Worm (Caenorhabditis elegans): ENCODE measurements around the gene R07E5.7.

Gene R07E5.7

ce11 chrIII:4378600-4379293, 40.2 kb downstream of the R07E5.7 start:
- peak; percentile 66 for TF ChIP-seq cnd-1 (tag; optimal IDR thresholded peaks at IDR 0.05)
- TF ChIP-seq pha-4 (tag; optimal IDR thresholded peaks at IDR 0.05), result peak; percentile 13
- peak; percentile 69 for TF ChIP-seq sptf-1 (tag; optimal IDR thresholded peaks at IDR 0.05)
- peak; percentile 79 for TF ChIP-seq M03D4.4 (tag; optimal IDR thresholded peaks at IDR 0.05)
- TF ChIP-seq lin-32 (GFP tag; optimal IDR thresholded peaks at IDR 0.05), result peak; percentile 10
- TF ChIP-seq nhr-2 (tag; optimal IDR thresholded peaks at IDR 0.05), result peak; percentile 25
- peak; percentile 61 for TF ChIP-seq sem-2 (GFP tag; optimal IDR thresholded peaks at IDR 0.05)
- TF ChIP-seq hlh-1 (tag; optimal IDR thresholded peaks at IDR 0.05), result peak; percentile 53
- TF ChIP-seq ceh-83 (GFP tag; optimal IDR thresholded peaks at IDR 0.05), result peak; percentile 77
- peak; percentile 13 for TF ChIP-seq lsy-2 (tag; optimal IDR thresholded peaks at IDR 0.05)
- TF ChIP-seq bed-3 (GFP tag; optimal IDR thresholded peaks at IDR 0.05), result peak; percentile 45
- TF ChIP-seq ceh-43 (GFP tag; optimal IDR thresholded peaks at IDR 0.05), result peak; percentile 23
- peak; percentile 33 for TF ChIP-seq mep-1 (tag; optimal IDR thresholded peaks at IDR 0.05)
- TF ChIP-seq unc-120 (tag; optimal IDR thresholded peaks at IDR 0.05; ENCODE audit: poor library complexity, severe bottlenecking), result peak; percentile 56
- peak; percentile 65 for TF ChIP-seq drap-1 (GFP tag; optimal IDR thresholded peaks at IDR 0.05)
- peak; percentile 87 for TF ChIP-seq mls-2 (tag; optimal IDR thresholded peaks at IDR 0.05)
- TF ChIP-seq ham-2 (GFP tag; optimal IDR thresholded peaks at IDR 0.05), result peak; percentile 44
- peak; percentile 33 for TF ChIP-seq tbx-8 (GFP tag; optimal IDR thresholded peaks at IDR 0.05)
- peak; percentile 10 for TF ChIP-seq lin-13 (tag; optimal IDR thresholded peaks at IDR 0.05)

- no peak for TF ChIP-seq flh-1 (GFP tag; optimal IDR thresholded peaks at IDR 0.05)
- TF ChIP-seq lin-13 (tag; optimal IDR thresholded peaks at IDR 0.05), result no peak
- no peak for TF ChIP-seq elt-1 (tag; optimal IDR thresholded peaks at IDR 0.05; ENCODE audit: borderline replicate concordance, insufficient read depth)
- no peak for TF ChIP-seq ceh-43 (GFP tag; optimal IDR thresholded peaks at IDR 0.05)
- no peak for TF ChIP-seq sem-2 (GFP tag; optimal IDR thresholded peaks at IDR 0.05)
Measured at ce11 chrIII:4374854-4375253, 44.1 kb downstream of the R07E5.7 start, which contains the start of gene pals-26. Gene pals-26 (plus strand): TSS chrIII:4375154.

ce11 chrIII:4372894-4373293, 46.1 kb downstream of the R07E5.7 start:
- no peak for TF ChIP-seq elt-3 (tag; optimal IDR thresholded peaks at IDR 0.05)
- no peak for TF ChIP-seq flh-1 (GFP tag; optimal IDR thresholded peaks at IDR 0.05)
- no peak for TF ChIP-seq sptf-1 (tag; optimal IDR thresholded peaks at IDR 0.05)
- no peak for TF ChIP-seq zip-8 (tag; optimal IDR thresholded peaks at IDR 0.05)
- no peak for TF ChIP-seq elt-1 (tag; optimal IDR thresholded peaks at IDR 0.05; ENCODE audit: borderline replicate concordance, insufficient read depth)
- TF ChIP-seq lsy-2 (tag; optimal IDR thresholded peaks at IDR 0.05), result no peak
- TF ChIP-seq cnd-1 (tag; optimal IDR thresholded peaks at IDR 0.05), result no peak
- TF ChIP-seq hlh-1 (tag; optimal IDR thresholded peaks at IDR 0.05), result no peak
- no peak for TF ChIP-seq mls-2 (tag; optimal IDR thresholded peaks at IDR 0.05)
- no peak for TF ChIP-seq mab-5 (tag; optimal IDR thresholded peaks at IDR 0.05)
- TF ChIP-seq nhr-12 (tag; optimal IDR thresholded peaks at IDR 0.05), result no peak

- no peak for TF ChIP-seq elt-3 (tag; optimal IDR thresholded peaks at IDR 0.05)
- TF ChIP-seq nhr-12 (tag; optimal IDR thresholded peaks at IDR 0.05), result no peak
- no peak for TF ChIP-seq unc-120 (tag; optimal IDR thresholded peaks at IDR 0.05; ENCODE audit: poor library complexity, severe bottlenecking)
- no peak for TF ChIP-seq ces-1 (GFP tag; optimal IDR thresholded peaks at IDR 0.05)
- TF ChIP-seq snpc-4 (tag; optimal IDR thresholded peaks at IDR 0.05), result no peak
- no peak for TF ChIP-seq drap-1 (GFP tag; optimal IDR thresholded peaks at IDR 0.05)
- no peak for TF ChIP-seq ztf-11 (tag; optimal IDR thresholded peaks at IDR 0.05)
- TF ChIP-seq nhr-237 (tag; optimal IDR thresholded peaks at IDR 0.05), result no peak
- TF ChIP-seq ceh-43 (GFP tag; optimal IDR thresholded peaks at IDR 0.05), result no peak
- no peak for TF ChIP-seq zip-8 (tag; optimal IDR thresholded peaks at IDR 0.05)
- TF ChIP-seq pha-4 (tag; optimal IDR thresholded peaks at IDR 0.05), result no peak
- no peak for TF ChIP-seq sptf-1 (tag; optimal IDR thresholded peaks at IDR 0.05)
- TF ChIP-seq hlh-1 (tag; optimal IDR thresholded peaks at IDR 0.05), result no peak
- TF ChIP-seq M03D4.4 (tag; optimal IDR thresholded peaks at IDR 0.05), result no peak
Measured at ce11 chrIII:4370585-4370984, 48.4 kb downstream of the R07E5.7 start, which contains the start of gene ckb-3. Gene ckb-3 (plus strand): TSS chrIII:4370885.

- TF ChIP-seq mls-2 (tag; optimal IDR thresholded peaks at IDR 0.05), result peak; percentile 88
- TF ChIP-seq ceh-83 (GFP tag; optimal IDR thresholded peaks at IDR 0.05), result peak; percentile 78
- peak; percentile 32 for TF ChIP-seq lin-32 (GFP tag; optimal IDR thresholded peaks at IDR 0.05)
- TF ChIP-seq cnd-1 (tag; optimal IDR thresholded peaks at IDR 0.05), result peak; percentile 73
- peak; percentile 79 for TF ChIP-seq ham-2 (GFP tag; optimal IDR thresholded peaks at IDR 0.05)
- peak; percentile 7 for TF ChIP-seq lsy-2 (tag; optimal IDR thresholded peaks at IDR 0.05)
- TF ChIP-seq M03D4.4 (tag; optimal IDR thresholded peaks at IDR 0.05), result peak; percentile 68
- peak; percentile 73 for TF ChIP-seq unc-120 (tag; optimal IDR thresholded peaks at IDR 0.05; ENCODE audit: poor library complexity, severe bottlenecking)
- TF ChIP-seq drap-1 (GFP tag; optimal IDR thresholded peaks at IDR 0.05), result peak; percentile 68
- peak; percentile 43 for TF ChIP-seq bed-3 (GFP tag; optimal IDR thresholded peaks at IDR 0.05)
- peak; percentile 36 for TF ChIP-seq flh-1 (GFP tag; optimal IDR thresholded peaks at IDR 0.05)
- TF ChIP-seq ceh-43 (GFP tag; optimal IDR thresholded peaks at IDR 0.05), result peak; percentile 53
- TF ChIP-seq sem-2 (GFP tag; optimal IDR thresholded peaks at IDR 0.05), result peak; percentile 50
- TF ChIP-seq sptf-1 (tag; optimal IDR thresholded peaks at IDR 0.05), result peak; percentile 80
Measured at ce11 chrIII:4369381-4369809, 49.6 kb downstream of the R07E5.7 start.
